Worm (Caenorhabditis elegans) whole organism, midembryonic: ENCODE results near the gene srh-37.

Source experiments
- T22C8.4 ChIP-seq: fragments of 200-800 bp; sonication (Bioruptor generic); IDR thresholded peaks from 2 replicates; pipeline ENCODE4 v1.3.6; 2022; ENCODE audit warnings: missing genetic modification characterization, missing compliant biosample characterization
- cog-1 ChIP-seq: sonication (generic microtip); optimal IDR thresholded peaks from 2 replicates; lab custom pipeline; 2016; ENCODE audit warnings: missing genetic modification characterization, missing compliant biosample characterization
- flt-1 ChIP-seq: fragments of 200-800 bp; sonication (Bioruptor generic); IDR thresholded peaks from 2 replicates; pipeline ENCODE4 v1.3.6; 2022; ENCODE audit warnings: missing genetic modification characterization, missing compliant biosample characterization
- ztf-29 ChIP-seq: fragments of 200-800 bp; sonication (Bioruptor generic); IDR thresholded peaks from 2 replicates; pipeline ENCODE4 v1.3.6; 2022; ENCODE audit warnings: missing genetic modification reagents, missing genetic modification characterization, missing compliant biosample characterization

DNA sequence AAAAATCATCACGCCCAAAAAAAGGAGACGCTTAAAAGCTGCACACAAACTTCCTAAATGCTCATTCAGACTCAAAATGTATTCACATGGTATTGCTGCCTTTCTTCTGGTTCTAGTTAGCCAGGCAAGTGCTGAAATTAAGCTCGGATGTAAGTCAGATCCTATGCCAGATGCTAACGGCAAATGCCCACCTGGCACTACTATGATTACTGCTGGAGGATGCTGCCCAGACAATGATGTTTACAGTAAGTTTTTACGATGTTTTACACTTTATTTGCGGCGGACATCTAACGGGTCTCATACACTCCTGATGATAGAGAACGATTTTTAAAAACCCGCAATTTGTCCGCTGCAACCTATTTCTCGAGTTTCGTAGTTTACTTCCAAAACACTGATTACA is 24.3 kb upstream of the srh-37 start, which contains the start of gene C14C6.5:
- no peak for TF ChIP-seq T22C8.4 (GFP tag; lab: Robert Waterston, UW)
- TF ChIP-seq cog-1 (tag; lab: Kevin White, UChicago), result no peak
- TF ChIP-seq flt-1 (GFP tag; lab: Robert Waterston, UW), result no peak
- TF ChIP-seq ztf-29 (GFP tag; lab: Robert Waterston, UW), result no peak
